Worm (Caenorhabditis elegans): ENCODE results near the gene F59H6.14.

The F59H6.14 gene

ce11 chrII:2081257-2081656 lies 47.9 kb downstream of the F59H6.14 start, which contains the start of gene T16A1.4:
T16A1.4 (plus strand) TSS chrII:2081557.
- no peak for TF ChIP-seq C06A6.2 (GFP tag; conservative IDR thresholded peaks at IDR 0.05)
- TF ChIP-seq mcd-1 (GFP tag; IDR thresholded peaks at IDR 0.05) = no peak
- no peak for TF ChIP-seq madf-6 (GFP tag; IDR thresholded peaks at IDR 0.05)
- no peak for TF ChIP-seq attf-3 (GFP tag; conservative IDR thresholded peaks at IDR 0.05)
- TF ChIP-seq mxl-1 (tag; optimal IDR thresholded peaks at IDR 0.05) = no peak
- TF ChIP-seq lir-1 (GFP tag; conservative IDR thresholded peaks at IDR 0.05) = no peak

DNA sequence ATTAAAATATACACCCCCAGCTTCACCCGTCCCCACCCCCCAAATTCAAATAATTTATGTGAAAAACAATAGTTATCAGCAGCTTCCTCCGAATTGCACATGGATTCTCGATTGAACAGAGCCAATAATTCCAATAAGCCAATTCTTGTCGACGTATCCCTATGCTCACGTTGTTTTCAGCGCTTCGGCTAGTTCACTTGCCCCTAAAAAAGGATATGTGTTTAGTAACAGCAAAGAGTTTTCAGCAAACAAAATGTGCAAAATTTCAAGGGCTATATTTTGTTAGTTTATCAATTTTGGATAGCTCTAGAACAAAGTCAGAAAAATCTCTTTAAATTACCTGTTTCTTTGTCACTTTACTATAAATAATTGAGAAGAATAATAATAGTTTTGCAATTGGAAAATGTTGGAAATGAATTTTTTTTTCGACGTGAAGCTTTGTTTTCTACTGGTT lies 50.4 kb downstream of the F59H6.14 start, which contains the start of the genes T16A1.5 and fbxc-49:
Gene T16A1.5 (minus strand): TSS at position 101 of the 454 bp plus-strand sequence.
Gene fbxc-49 (plus strand): TSS at position 404 of the 454 bp plus-strand sequence.
- TF ChIP-seq attf-6 (GFP tag; IDR thresholded peaks at IDR 0.05) (no peak), nhr-27 (tag; optimal IDR thresholded peaks at IDR 0.05) (no peak), F22D6.2 (tag; optimal IDR thresholded peaks at IDR 0.05) (no peak), ztf-22 (GFP tag; optimal IDR thresholded peaks at IDR 0.05) (no peak), hmg-20 (GFP tag; IDR thresholded peaks at IDR 0.05) (no peak), B0035.1 (tag; optimal IDR thresholded peaks at IDR 0.05) (no peak), F37B4.10 (GFP tag; IDR thresholded peaks at IDR 0.05) (no peak), F49E8.2 (tag; optimal IDR thresholded peaks at IDR 0.05; ENCODE audit: insufficient read depth) (no peak), bed-1 (GFP tag; IDR thresholded peaks at IDR 0.05) (no peak), ceh-79 (tag; optimal IDR thresholded peaks at IDR 0.05) (no peak), mcd-1 (GFP tag; IDR thresholded peaks at IDR 0.05) (no peak), ztf-6 (GFP tag; IDR thresholded peaks at IDR 0.05) (no peak), fkh-3 (tag; optimal IDR thresholded peaks at IDR 0.05) (no peak), snpc-1.3 (tag; optimal IDR thresholded peaks at IDR 0.05; ENCODE audit: insufficient read depth) (no peak), hlh-12 (tag; optimal IDR thresholded peaks at IDR 0.05) (no peak), efl-1 (GFP tag; optimal IDR thresholded peaks at IDR 0.05) (no peak), Y67H2A.10 (GFP tag; conservative IDR thresholded peaks at IDR 0.05) (no peak), C17E4.6 (GFP tag; IDR thresholded peaks at IDR 0.05) (no peak), F10E7.11 (tag; optimal IDR thresholded peaks at IDR 0.05) (no peak), lin-35 (GFP tag; optimal IDR thresholded peaks at IDR 0.05) (no peak)
